Fruit fly (Drosophila melanogaster): ENCODE data around the gene PKD.

The PKD gene

dm6 chr3R:18297444-18298297 is 16.5 kb downstream of the PKD start:
- TF ChIP-seq noc (tag; optimal IDR thresholded peaks at IDR 0.05), result no peak

- no peak for TF ChIP-seq noc (tag; optimal IDR thresholded peaks at IDR 0.05)
These were observed 17.5 kb downstream of the PKD start for dm6 chr3R:18296737-18297136.

- no peak for TF ChIP-seq noc (tag; optimal IDR thresholded peaks at IDR 0.05)
These were observed 18.1 kb downstream of the PKD start for dm6 chr3R:18296084-18296483.

- TF ChIP-seq noc (tag; optimal IDR thresholded peaks at IDR 0.05), result no peak
These were observed 18.8 kb downstream of the PKD start for dm6 chr3R:18295262-18295944.

- no peak for TF ChIP-seq noc (tag; optimal IDR thresholded peaks at IDR 0.05)
These were observed 19.7 kb downstream of the PKD start for dm6 chr3R:18294488-18294887.

dm6 chr3R:18292371-18292770 is 21.8 kb downstream of the PKD start:
- TF ChIP-seq noc (tag; optimal IDR thresholded peaks at IDR 0.05), result no peak

dm6 chr3R:18291831-18292230 is 22.4 kb downstream of the PKD start:
- peak; percentile 62 for TF ChIP-seq noc (tag; optimal IDR thresholded peaks at IDR 0.05)

- no peak for TF ChIP-seq noc (tag; optimal IDR thresholded peaks at IDR 0.05)
These were observed 25.5 kb downstream of the PKD start, which contains the start of gene CG7131 for dm6 chr3R:18288677-18289076. TSS of gene CG7131 (minus strand) at chr3R:18288777.

dm6 chr3R:18283441-18283840 is 30.8 kb downstream of the PKD start, which contains the start of the genes CG14312 and CG8064:
TSS of gene CG14312 (minus strand) at chr3R:18283528.
TSS of gene CG8064 (plus strand) at chr3R:18283660.
- TF ChIP-seq noc (tag; optimal IDR thresholded peaks at IDR 0.05), result no peak

dm6 chr3R:18280866-18281473 is 33.2 kb downstream of the PKD start:
- no peak for TF ChIP-seq noc (tag; optimal IDR thresholded peaks at IDR 0.05)

dm6 chr3R:18280133-18280532 is 34.1 kb downstream of the PKD start:
- TF ChIP-seq noc (tag; optimal IDR thresholded peaks at IDR 0.05), result no peak

dm6 chr3R:18279494-18279893 is 34.7 kb downstream of the PKD start, which contains the start of gene CG7142:
TSS of gene CG7142 (minus strand) at chr3R:18279522.
- peak; percentile 3 for TF ChIP-seq noc (tag; optimal IDR thresholded peaks at IDR 0.05)

- TF ChIP-seq noc (tag; optimal IDR thresholded peaks at IDR 0.05), result no peak
These were observed 36.8 kb downstream of the PKD start for dm6 chr3R:18277406-18277805.

dm6 chr3R:18276688-18277087 is 37.5 kb downstream of the PKD start:
- no peak for TF ChIP-seq noc (tag; optimal IDR thresholded peaks at IDR 0.05)

dm6 chr3R:18275113-18275782 is 39.0 kb downstream of the PKD start:
- TF ChIP-seq noc (tag; optimal IDR thresholded peaks at IDR 0.05), result no peak

All from whole organism, larva.